Fruit fly (Drosophila melanogaster): ENCODE measurements around the gene VhaAC39-2.
A peak's percentile ranks its signal among the peaks of the same experiment; 100 is the strongest.

Gene VhaAC39-2

DNA sequence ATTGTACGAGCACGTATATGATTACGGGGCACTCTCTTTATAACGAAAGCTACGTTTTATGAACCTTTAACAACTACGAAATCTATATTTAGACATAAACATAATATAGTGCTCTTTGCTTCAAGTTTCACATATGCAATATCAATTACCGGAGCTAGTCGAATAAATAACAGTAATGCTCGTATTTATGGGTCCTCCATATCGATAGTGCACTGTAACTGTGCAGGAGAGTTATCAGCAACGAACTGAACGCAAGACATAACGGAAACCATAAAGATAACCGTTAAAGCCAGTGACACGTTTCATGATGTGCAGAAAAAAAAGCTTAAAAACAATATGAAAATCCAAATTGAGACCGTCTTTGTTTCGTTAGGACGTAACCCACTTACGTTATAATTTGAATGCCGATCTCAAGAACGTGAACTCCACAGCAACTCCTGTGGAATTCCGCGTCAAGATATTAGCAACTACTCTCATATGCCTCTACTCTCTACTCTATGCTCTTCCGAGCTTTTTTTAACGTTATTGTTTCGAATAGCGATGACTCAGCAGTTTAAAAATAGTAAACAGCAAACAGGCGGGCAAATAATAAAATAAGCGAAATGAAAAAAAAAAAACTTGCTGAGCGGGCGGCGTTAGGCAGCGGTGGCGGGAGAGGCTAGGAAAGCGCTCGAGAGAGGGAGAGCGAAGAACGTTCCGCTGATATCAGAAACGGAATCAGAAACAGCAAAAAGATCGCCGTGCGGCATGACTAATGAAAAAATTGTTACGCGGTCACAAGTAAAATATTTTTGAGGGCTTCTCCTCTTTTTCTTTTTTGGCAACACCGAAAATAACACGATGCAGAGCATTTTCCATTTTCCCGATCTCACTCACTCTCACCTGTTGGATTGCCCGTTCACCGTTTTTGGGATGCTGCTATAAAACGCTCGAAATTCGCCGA, 31.1 kb upstream of the VhaAC39-2 start (continued):
- TF ChIP-seq CG10654 (GFP tag; optimal IDR thresholded peaks at IDR 0.05) (peak; percentile 42), CG15073 (GFP tag; optimal IDR thresholded peaks at IDR 0.05) (no peak), Mad (GFP tag; optimal IDR thresholded peaks at IDR 0.05) (peak; percentile 62), lmd (GFP tag; IDR thresholded peaks at IDR 0.05) (peak; percentile 74), CG11504 (tag; optimal IDR thresholded peaks at IDR 0.05) (peak; percentile 84), sug (tag; optimal IDR thresholded peaks at IDR 0.05) (peak; percentile 83), pros (GFP tag; optimal IDR thresholded peaks at IDR 0.05) (no peak), nmo (GFP tag; optimal IDR thresholded peaks at IDR 0.05) (peak; percentile 72), sc (optimal IDR thresholded peaks at IDR 0.05) (no peak), sc (GFP tag; optimal IDR thresholded peaks at IDR 0.05) (peak; percentile 49), nerfin-2 (GFP tag; IDR thresholded peaks at IDR 0.05; ENCODE audit: partially characterized antibody) (no peak), tgo (GFP tag; IDR thresholded peaks at IDR 0.05) (peak; percentile 73), BEAF-32 (GFP tag; optimal IDR thresholded peaks at IDR 0.05) (no peak), CG11085 (GFP tag; IDR thresholded peaks at IDR 0.05) (peak; percentile 52; the same call in 1 of the 2 replicates), CG1529 (GFP tag; optimal IDR thresholded peaks at IDR 0.05) (peak; percentile 36), gcm2 (GFP tag; optimal IDR thresholded peaks at IDR 0.05) (peak; percentile 11), CG31388 (GFP tag; optimal IDR thresholded peaks at IDR 0.05) (no peak), Hr51 (GFP tag; optimal IDR thresholded peaks at IDR 0.05) (peak; percentile 35 to 84), CG10321 (GFP tag; IDR thresholded peaks at IDR 0.05) (peak; percentile 55; the same call in 1 of the 2 replicates), zf30C (GFP tag; optimal IDR thresholded peaks at IDR 0.05) (no peak), cwo (GFP tag; optimal IDR thresholded peaks at IDR 0.05) (peak; percentile 92), NC2α (GFP tag; optimal IDR thresholded peaks at IDR 0.05) (peak; percentile 13), Oli (tag; optimal IDR thresholded peaks at IDR 0.05) (peak; percentile 83), maf-S (GFP tag; optimal IDR thresholded peaks at IDR 0.05) (peak; percentile 64), disco-r (GFP tag; optimal IDR thresholded peaks at IDR 0.05) (peak; percentile 43), knrl (GFP tag; IDR thresholded peaks at IDR 0.05; ENCODE audit: partially characterized antibody) (no peak), BtbVII (GFP tag; optimal IDR thresholded peaks at IDR 0.05) (peak; percentile 69), toy (GFP tag; IDR thresholded peaks at IDR 0.05) (no peak), CG17568 (GFP tag; optimal IDR thresholded peaks at IDR 0.05) (peak; percentile 66), ara (GFP tag; IDR thresholded peaks at IDR 0.05) (peak; percentile 30; the same call in 1 of the 2 replicates), CG4617 (GFP tag; optimal IDR thresholded peaks at IDR 0.05; ENCODE audit: borderline replicate concordance) (peak; percentile 35), NK7.1 (GFP tag; optimal IDR thresholded peaks at IDR 0.05) (peak; percentile 25), HLH54F (GFP tag; optimal IDR thresholded peaks at IDR 0.05) (peak; percentile 63), CG15479 (GFP tag; optimal IDR thresholded peaks at IDR 0.05) (no peak), dysf (GFP tag; IDR thresholded peaks at IDR 0.05) (peak; percentile 81), Mes4 (GFP tag; optimal IDR thresholded peaks at IDR 0.05) (peak; percentile 59), yki (optimal IDR thresholded peaks at IDR 0.05) (no peak), Asciz (GFP tag; optimal IDR thresholded peaks at IDR 0.05) (peak; percentile 62), CG33213 (GFP tag; optimal IDR thresholded peaks at IDR 0.05) (peak; percentile 65), CG12659 (GFP tag; optimal IDR thresholded peaks at IDR 0.05) (peak; percentile 75), Abd-B (GFP tag; optimal IDR thresholded peaks at IDR 0.05) (no peak), tll (GFP tag; optimal IDR thresholded peaks at IDR 0.05) (no peak), CG32767 (GFP tag; IDR thresholded peaks at IDR 0.05) (peak; percentile 65; the same call in 1 of the 2 replicates), CG16779 (GFP tag; IDR thresholded peaks at IDR 0.05) (no peak), CG18764 (GFP tag; optimal IDR thresholded peaks at IDR 0.05) (peak; percentile 30), Hey (tag; optimal IDR thresholded peaks at IDR 0.05) (no peak), Ets65A (GFP tag) (peak; percentile 94), wor (GFP tag; IDR thresholded peaks at IDR 0.05) (peak; percentile 35; the same call in 1 of the 2 replicates)

All from whole organism, embryonic.